Worm (Caenorhabditis elegans): ENCODE results near the gene srw-31.

srw-31 gene

ce11 chrV:17512763-17513162, 6.4 kb downstream of the srw-31 start:
- TF ChIP-seq unc-120 (tag; optimal IDR thresholded peaks at IDR 0.05; ENCODE audit: poor library complexity, severe bottlenecking) (no peak), nhr-2 (tag; optimal IDR thresholded peaks at IDR 0.05) (no peak), unc-62 (GFP tag; optimal IDR thresholded peaks at IDR 0.05) (no peak), nhr-237 (tag; optimal IDR thresholded peaks at IDR 0.05) (no peak), nhr-76 (tag; optimal IDR thresholded peaks at IDR 0.05) (no peak)

DNA sequence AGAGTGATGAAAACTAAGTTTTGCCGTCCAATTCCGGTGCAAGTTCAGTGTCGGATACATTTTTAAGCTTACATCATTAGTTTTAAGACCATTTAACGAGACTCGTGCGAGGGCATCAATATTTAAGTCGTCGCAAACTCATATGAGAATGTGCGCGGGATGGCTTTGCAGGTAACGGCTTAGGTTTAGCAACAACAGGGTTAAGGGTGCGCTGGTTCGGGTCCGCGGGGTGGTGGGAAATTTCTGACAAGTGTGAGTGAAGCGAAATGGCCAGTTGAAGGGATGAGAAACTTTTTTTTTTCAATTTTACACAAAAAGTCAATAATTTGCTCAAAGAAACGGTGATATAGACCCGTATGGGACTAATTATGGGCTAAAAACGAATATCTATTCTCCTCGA, 7.4 kb downstream of the srw-31 start:
- TF ChIP-seq tbx-8 (GFP tag; optimal IDR thresholded peaks at IDR 0.05) (no peak), pha-4 (tag; optimal IDR thresholded peaks at IDR 0.05) (no peak), M03D4.4 (tag; optimal IDR thresholded peaks at IDR 0.05) (no peak), bed-3 (GFP tag; optimal IDR thresholded peaks at IDR 0.05) (no peak), mep-1 (tag; optimal IDR thresholded peaks at IDR 0.05) (no peak), nhr-2 (tag; optimal IDR thresholded peaks at IDR 0.05) (no peak), elt-1 (tag; optimal IDR thresholded peaks at IDR 0.05; ENCODE audit: borderline replicate concordance, insufficient read depth) (no peak), drap-1 (GFP tag; optimal IDR thresholded peaks at IDR 0.05) (no peak), mls-2 (tag; optimal IDR thresholded peaks at IDR 0.05) (no peak)

- TF ChIP-seq lsy-2 (tag; optimal IDR thresholded peaks at IDR 0.05) (no peak), unc-39 (tag; optimal IDR thresholded peaks at IDR 0.05) (no peak), mab-5 (tag; optimal IDR thresholded peaks at IDR 0.05) (no peak), zip-8 (tag; optimal IDR thresholded peaks at IDR 0.05) (no peak), ceh-43 (GFP tag; optimal IDR thresholded peaks at IDR 0.05) (no peak), bed-3 (GFP tag; optimal IDR thresholded peaks at IDR 0.05) (no peak), pha-4 (tag; optimal IDR thresholded peaks at IDR 0.05) (no peak), M03D4.4 (tag; optimal IDR thresholded peaks at IDR 0.05) (no peak), elt-1 (tag; optimal IDR thresholded peaks at IDR 0.05; ENCODE audit: borderline replicate concordance, insufficient read depth) (no peak), snpc-4 (tag; optimal IDR thresholded peaks at IDR 0.05) (no peak)
These were observed 14.3 kb downstream of the srw-31 start, which contains the start of gene fbxa-136 for ce11 chrV:17520735-17521134. TSS of gene fbxa-136 (plus strand) at chrV:17521035.

DNA sequence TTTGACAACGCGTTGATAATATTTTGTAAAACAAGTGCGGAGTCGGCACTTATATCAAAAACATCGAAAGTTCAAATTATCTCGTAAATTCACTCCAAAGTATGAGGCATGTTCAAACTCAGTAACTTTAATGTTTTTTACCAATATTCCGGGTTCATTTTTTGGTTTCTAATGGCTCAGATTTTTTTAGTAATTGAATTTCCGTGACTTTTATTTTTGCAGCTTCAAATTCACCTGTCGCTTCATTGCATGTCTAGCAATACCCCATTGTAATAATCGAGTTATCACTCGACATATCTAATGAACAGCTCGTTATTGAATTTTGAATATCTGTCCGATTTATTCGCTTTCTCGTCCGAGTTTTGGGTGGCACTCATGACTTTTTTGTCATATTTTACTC, 21.3 kb downstream of the srw-31 start, which contains the start of gene srz-90:
Gene srz-90, plus strand, starts transcription at position 301 of the 400 bp plus-strand sequence.
- no peak for TF ChIP-seq sem-2 (GFP tag; optimal IDR thresholded peaks at IDR 0.05)
- TF ChIP-seq unc-39 (tag; optimal IDR thresholded peaks at IDR 0.05): no peak
- TF ChIP-seq ham-2 (GFP tag; optimal IDR thresholded peaks at IDR 0.05): no peak
- TF ChIP-seq bed-3 (GFP tag; optimal IDR thresholded peaks at IDR 0.05): no peak
- TF ChIP-seq flh-1 (GFP tag; optimal IDR thresholded peaks at IDR 0.05): no peak
- TF ChIP-seq nhr-76 (tag; optimal IDR thresholded peaks at IDR 0.05): no peak

ce11 chrV:17530486-17530885, 24.1 kb downstream of the srw-31 start, which contains the start of gene C18D4.12:
TSS of gene C18D4.12 (minus strand) at chrV:17530586.
- TF ChIP-seq sem-2 (GFP tag; optimal IDR thresholded peaks at IDR 0.05) (no peak), lin-13 (tag; optimal IDR thresholded peaks at IDR 0.05) (no peak), nhr-12 (tag; optimal IDR thresholded peaks at IDR 0.05) (no peak), nhr-237 (tag; optimal IDR thresholded peaks at IDR 0.05) (no peak), elt-1 (tag; optimal IDR thresholded peaks at IDR 0.05; ENCODE audit: borderline replicate concordance, insufficient read depth) (no peak), lin-32 (GFP tag; optimal IDR thresholded peaks at IDR 0.05) (no peak), M03D4.4 (tag; optimal IDR thresholded peaks at IDR 0.05) (no peak), flh-1 (GFP tag; optimal IDR thresholded peaks at IDR 0.05) (no peak), sptf-1 (tag; optimal IDR thresholded peaks at IDR 0.05) (no peak), pha-4 (tag; optimal IDR thresholded peaks at IDR 0.05) (no peak), nhr-28 (tag; optimal IDR thresholded peaks at IDR 0.05) (no peak), ztf-11 (tag; optimal IDR thresholded peaks at IDR 0.05) (no peak), cnd-1 (tag; optimal IDR thresholded peaks at IDR 0.05) (no peak), ham-2 (GFP tag; optimal IDR thresholded peaks at IDR 0.05) (no peak), unc-120 (tag; optimal IDR thresholded peaks at IDR 0.05; ENCODE audit: poor library complexity, severe bottlenecking) (no peak), elt-3 (tag; optimal IDR thresholded peaks at IDR 0.05) (no peak), drap-1 (GFP tag; optimal IDR thresholded peaks at IDR 0.05) (no peak), ceh-39 (tag; optimal IDR thresholded peaks at IDR 0.05) (no peak), blmp-1 (tag; optimal IDR thresholded peaks at IDR 0.05) (no peak), ceh-43 (GFP tag; optimal IDR thresholded peaks at IDR 0.05) (no peak)

Data from whole organism, mixed stage, embryonic.